Fruit fly (Drosophila melanogaster) whole organism, embryonic: ENCODE results near the gene CG13920.

Experiments used
- Bdp1 ChIP-seq: fragments of 200-800 bp; sonication (Bioruptor generic); optimal IDR thresholded peaks from 3 replicates; lab custom pipeline; 2016; ENCODE audit warnings: missing biosample characterization, missing genetic modification characterization
- Blimp-1 ChIP-seq: fragments of 200-800 bp; sonication (Bioruptor generic); optimal IDR thresholded peaks from 3 replicates; lab custom pipeline; 2018; ENCODE audit warnings: missing biosample characterization, missing genetic modification characterization, mild to moderate bottlenecking, moderate library complexity, missing genetic modification reagents
- CG10462 ChIP-seq: fragments of 200-800 bp; sonication (Bioruptor generic); optimal IDR thresholded peaks from 2 replicates; lab custom pipeline; 2016; ENCODE audit warnings: missing biosample characterization, missing genetic modification characterization
- CG13624 ChIP-seq: fragments of 200-800 bp; sonication (Bioruptor generic); optimal IDR thresholded peaks from 2 replicates; lab custom pipeline; 2016; ENCODE audit warnings: missing biosample characterization, missing genetic modification characterization
- CG14050 ChIP-seq: fragments of 200-800 bp; sonication (Bioruptor generic); IDR thresholded peaks from 3 replicates; pipeline ENCODE4 v1.3.6; 2022; ENCODE audit warnings: missing biosample characterization, missing genetic modification characterization
- CG15479 ChIP-seq: fragments of 200-800 bp; sonication (Bioruptor generic); optimal IDR thresholded peaks from 3 replicates; lab custom pipeline; 2019; ENCODE audit warnings: missing biosample characterization, mild to moderate bottlenecking, missing genetic modification characterization, moderate library complexity
- CG18476 ChIP-seq: fragments of 200-800 bp; sonication (Bioruptor generic); optimal IDR thresholded peaks from 2 replicates; lab custom pipeline; 2016; ENCODE audit warnings: missing biosample characterization, mild to moderate bottlenecking, missing genetic modification characterization
- CG18619 ChIP-seq: fragments of 200-800 bp; sonication (Bioruptor generic); optimal IDR thresholded peaks from 3 replicates; lab custom pipeline; 2017; ENCODE audit warnings: missing biosample characterization, mild to moderate bottlenecking, missing genetic modification characterization
- CG2129 ChIP-seq: fragments of 200-800 bp; sonication (Bioruptor generic); IDR thresholded peaks from 2 replicates; pipeline ENCODE4 v1.3.6; 2022; ENCODE audit warnings: missing biosample characterization, missing genetic modification characterization; ENCODE audit not compliant: partially characterized antibody
- CG2875 ChIP-seq: fragments of 200-800 bp; sonication (Bioruptor generic); optimal IDR thresholded peaks from 2 replicates; lab custom pipeline; 2017; ENCODE audit warnings: missing biosample characterization, mild to moderate bottlenecking, missing genetic modification characterization, missing genetic modification reagents
- CG3407 ChIP-seq: fragments of 200-800 bp; sonication (Bioruptor generic); optimal IDR thresholded peaks from 2 replicates; lab custom pipeline; 2018; ENCODE audit warnings: missing biosample characterization, mild to moderate bottlenecking, missing genetic modification characterization
- CG34422 ChIP-seq: fragments of 200-800 bp; sonication (Bioruptor generic); IDR thresholded peaks from 3 replicates; pipeline ENCODE4 v1.3.6; 2022; ENCODE audit warnings: missing biosample characterization, missing genetic modification characterization
- CG42726 ChIP-seq: fragments of 200-800 bp; sonication (Bioruptor generic); IDR thresholded peaks from 2 replicates; pipeline ENCODE4 v1.3.6; 2022; ENCODE audit warnings: missing biosample characterization, missing genetic modification characterization; ENCODE audit not compliant: partially characterized antibody
- CG4404 ChIP-seq: fragments of 200-800 bp; sonication (Bioruptor generic); IDR thresholded peaks from 2 replicates; pipeline ENCODE4 v1.3.6; 2022; ENCODE audit warnings: missing biosample characterization, missing genetic modification characterization
- CG6683 ChIP-seq: fragments of 200-800 bp; sonication (Bioruptor generic); optimal IDR thresholded peaks from 2 replicates; lab custom pipeline; 2017; ENCODE audit warnings: missing biosample characterization, mild to moderate bottlenecking, missing genetic modification characterization, missing genetic modification reagents
- CG8290 ChIP-seq, 3 experiments: fragments of 200-800 bp; sonication (Bioruptor generic); optimal IDR thresholded peaks; 2 replicates each; lab custom pipeline; 2016 to 2019; ENCODE audit warnings: missing biosample characterization in 3 of 3, missing genetic modification characterization in 3 of 3, mild to moderate bottlenecking in 2 of 3, moderate library complexity in 1 of 3
- CG8944 ChIP-seq: fragments of 200-800 bp; sonication (Bioruptor generic); optimal IDR thresholded peaks from 3 replicates; lab custom pipeline; 2016; ENCODE audit warnings: missing biosample characterization, missing genetic modification characterization
- CG9215 ChIP-seq: fragments of 200-800 bp; sonication (Bioruptor generic); IDR thresholded peaks from 2 replicates; pipeline ENCODE4 v1.3.6; 2022; ENCODE audit warnings: missing biosample characterization, missing genetic modification characterization
- CG9797 ChIP-seq: fragments of 200-800 bp; sonication (Bioruptor generic); optimal IDR thresholded peaks from 3 replicates; lab custom pipeline; 2018; ENCODE audit warnings: missing biosample characterization, mild to moderate bottlenecking, missing genetic modification characterization
- Dbx ChIP-seq: fragments of 200-800 bp; sonication (Bioruptor generic); IDR thresholded peaks from 3 replicates; pipeline ENCODE4 v1.3.6; 2022; ENCODE audit warnings: missing biosample characterization, missing genetic modification characterization
- Dek ChIP-seq: fragments of 200-800 bp; sonication (Bioruptor generic); optimal IDR thresholded peaks from 3 replicates; lab custom pipeline; 2019; ENCODE audit warnings: missing biosample characterization, mild to moderate bottlenecking, missing genetic modification characterization, moderate library complexity
- Drgx ChIP-seq: fragments of 200-800 bp; sonication (Bioruptor generic); IDR thresholded peaks from 2 replicates; pipeline ENCODE4 v1.3.6; 2022; ENCODE audit warnings: missing biosample characterization, missing genetic modification characterization
- GATAe ChIP-seq: fragments of 200-800 bp; sonication (Bioruptor generic); conservative IDR thresholded peaks from 2 replicates; pipeline ENCODE4 v1.3.6; 2022; ENCODE audit warnings: missing biosample characterization, missing genetic modification characterization
- Hmx ChIP-seq: fragments of 200-800 bp; sonication (Bioruptor generic); optimal IDR thresholded peaks from 2 replicates; lab custom pipeline; 2016; ENCODE audit warnings: missing biosample characterization, missing genetic modification characterization
- MBD-R2 ChIP-seq: fragments of 200-800 bp; sonication (Bioruptor generic); IDR thresholded peaks from 2 replicates; pipeline ENCODE4 v1.3.6; 2022; ENCODE audit warnings: missing biosample characterization, missing genetic modification characterization
- Poxn ChIP-seq: fragments of 200-800 bp; sonication (Bioruptor generic); IDR thresholded peaks from 2 replicates; pipeline ENCODE4 v1.3.6; 2022; ENCODE audit warnings: missing biosample characterization, missing genetic modification characterization
- Scr ChIP-seq: fragments of 200-800 bp; sonication (Bioruptor generic); IDR thresholded peaks from 2 replicates; pipeline ENCODE4 v1.3.6; 2022; ENCODE audit warnings: missing biosample characterization, missing genetic modification characterization; ENCODE audit not compliant: partially characterized antibody
- Six4 ChIP-seq: fragments of 200-800 bp; sonication (Bioruptor generic); optimal IDR thresholded peaks from 2 replicates; lab custom pipeline; 2016; ENCODE audit warnings: missing biosample characterization, missing genetic modification characterization
- Sox100B ChIP-seq: fragments of 200-800 bp; sonication (Bioruptor generic); optimal IDR thresholded peaks from 3 replicates; lab custom pipeline; 2018; ENCODE audit warnings: missing biosample characterization, mild to moderate bottlenecking, missing genetic modification characterization
- TFAM ChIP-seq: fragments of 200-800 bp; sonication (Bioruptor generic); optimal IDR thresholded peaks from 2 replicates; lab custom pipeline; 2017; ENCODE audit warnings: missing biosample characterization, missing genetic modification characterization, inconsistent platforms
- Taf1 ChIP-seq: fragments of 200-800 bp; sonication (Bioruptor generic); IDR thresholded peaks from 2 replicates; pipeline ENCODE4 v1.3.6; 2022; ENCODE audit warnings: missing biosample characterization, missing genetic modification characterization
- bigmax ChIP-seq: fragments of 200-800 bp; sonication (Bioruptor generic); optimal IDR thresholded peaks from 2 replicates; lab custom pipeline; 2018; ENCODE audit warnings: missing biosample characterization, mild to moderate bottlenecking, missing genetic modification characterization
- bowl ChIP-seq: fragments of 200-800 bp; sonication (Bioruptor generic); IDR thresholded peaks from 2 replicates; pipeline ENCODE4 v1.3.6; 2022; ENCODE audit warnings: missing biosample characterization, missing genetic modification characterization
- cad ChIP-seq: fragments of >200 bp; optimal IDR thresholded peaks from 2 replicates; lab custom pipeline; 2017; ENCODE audit warnings: missing biosample characterization, missing genetic modification characterization
- cg ChIP-seq: fragments of 200-800 bp; sonication (Bioruptor generic); optimal IDR thresholded peaks from 3 replicates; lab custom pipeline; 2019; ENCODE audit warnings: missing biosample characterization, mild to moderate bottlenecking, missing genetic modification characterization, moderate library complexity
- chif ChIP-seq, 2 experiments: fragments of 200-800 bp; sonication (Bioruptor generic); optimal IDR thresholded peaks; 3 replicates each; lab custom pipeline; 2016; ENCODE audit warnings: missing biosample characterization in 2 of 2, missing genetic modification characterization in 2 of 2
- chinmo ChIP-seq: fragments of 200-800 bp; sonication (Bioruptor generic); IDR thresholded peaks from 4 replicates; pipeline ENCODE4 v1.3.6; 2022; ENCODE audit warnings: missing biosample characterization, missing genetic modification characterization; ENCODE audit not compliant: partially characterized antibody
- crp ChIP-seq, 2 experiments: fragments of 200-800 bp; sonication (Bioruptor generic); optimal IDR thresholded peaks; 2 replicates in 1 of 2; 3 replicates in 1 of 2; lab custom pipeline; 2017; ENCODE audit warnings: missing biosample characterization in 2 of 2, missing genetic modification characterization in 2 of 2, mild to moderate bottlenecking in 1 of 2, moderate library complexity in 1 of 2
- cwo ChIP-seq: fragments of 200-800 bp; sonication (Bioruptor generic); optimal IDR thresholded peaks from 3 replicates; lab custom pipeline; 2017; ENCODE audit warnings: missing biosample characterization, missing genetic modification characterization, mild to moderate bottlenecking, moderate library complexity, missing genetic modification reagents
- fd102C ChIP-seq: fragments of 200-800 bp; sonication (Bioruptor generic); optimal IDR thresholded peaks from 2 replicates; lab custom pipeline; 2018; ENCODE audit warnings: missing biosample characterization, mild to moderate bottlenecking, missing genetic modification characterization, moderate library complexity
- fd3F ChIP-seq: fragments of 200-800 bp; sonication (Bioruptor generic); optimal IDR thresholded peaks from 2 replicates; lab custom pipeline; 2018; ENCODE audit warnings: missing biosample characterization, mild to moderate bottlenecking, missing genetic modification characterization, moderate library complexity
- fru ChIP-seq: fragments of >200 bp; optimal IDR thresholded peaks from 2 replicates; lab custom pipeline; 2017
- gro ChIP-seq: fragments of 200-800 bp; sonication (Bioruptor generic); optimal IDR thresholded peaks from 2 replicates; lab custom pipeline; 2016; ENCODE audit warnings: missing biosample characterization, missing genetic modification characterization
- nau ChIP-seq: fragments of 200-800 bp; sonication (Bioruptor generic); optimal IDR thresholded peaks from 3 replicates; lab custom pipeline; 2017; ENCODE audit warnings: missing biosample characterization, mild to moderate bottlenecking, missing genetic modification characterization, missing genetic modification reagents
- org-1 ChIP-seq: fragments of 200-800 bp; sonication (Bioruptor generic); optimal IDR thresholded peaks from 2 replicates; lab custom pipeline; 2017; ENCODE audit warnings: missing biosample characterization, missing genetic modification characterization
- ro ChIP-seq: fragments of 200-800 bp; sonication (Bioruptor generic); IDR thresholded peaks from 2 replicates; pipeline ENCODE4 v1.3.6; 2022; ENCODE audit warnings: missing biosample characterization, missing genetic modification characterization
- sisA ChIP-seq: fragments of 200-800 bp; sonication (Bioruptor generic); IDR thresholded peaks from 2 replicates; pipeline ENCODE4 v1.3.6; 2022; ENCODE audit warnings: missing biosample characterization, missing genetic modification characterization
- sr ChIP-seq: fragments of 200-800 bp; sonication (Bioruptor generic); IDR thresholded peaks from 3 replicates; pipeline ENCODE4 v1.3.6; 2022; ENCODE audit warnings: missing biosample characterization, missing genetic modification characterization
- stc ChIP-seq: fragments of 200-800 bp; sonication (Bioruptor generic); IDR thresholded peaks from 2 replicates; pipeline ENCODE4 v1.3.6; 2022; ENCODE audit warnings: missing biosample characterization, missing genetic modification characterization

CG13920 gene

DNA sequence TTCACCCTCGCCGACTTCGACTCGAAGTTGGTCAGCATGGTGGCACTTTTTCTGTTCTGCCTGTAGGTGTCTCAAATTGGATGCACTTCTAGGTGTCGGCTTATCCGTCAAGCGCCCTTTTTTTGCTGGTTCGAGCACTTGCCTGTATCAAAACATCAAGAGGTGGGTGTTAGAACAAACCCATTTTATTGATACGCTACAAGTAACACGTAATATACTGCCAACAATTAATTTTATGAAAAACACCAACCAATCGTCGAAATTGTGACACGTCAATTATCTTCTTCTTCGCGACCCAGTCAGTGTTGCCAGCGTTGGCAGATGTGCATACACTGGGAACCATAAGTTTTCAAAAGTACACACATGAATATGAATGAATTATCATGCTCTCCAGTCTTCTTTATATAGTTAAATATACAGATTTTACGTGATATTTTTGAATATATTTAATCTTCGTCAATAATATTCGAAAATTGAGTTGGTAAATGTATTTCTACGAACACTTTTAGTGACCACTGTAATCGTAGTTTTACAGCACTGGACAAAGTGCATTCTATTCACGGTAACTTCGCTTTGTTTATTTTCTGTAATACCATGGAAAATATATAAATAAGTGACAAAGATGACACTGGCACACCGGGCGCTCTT, 3.7 kb upstream of the CG13920 start, which contains the start of the genes alphaCOP and CG13919 (continued):
- TF ChIP-seq CG3407 (GFP tag; lab: Kevin White, UChicago) (peak; percentile 92), chinmo (GFP tag; lab: Robert Waterston, UW) (no peak), Drgx (GFP tag; lab: Robert Waterston, UW) (peak; percentile 96), Taf1 (GFP tag; lab: Robert Waterston, UW) (peak; percentile 92), Bdp1 (GFP tag; lab: Kevin White, UChicago) (peak; percentile 88), Scr (GFP tag; lab: Robert Waterston, UW) (no peak), cad (GFP tag; lab: Kevin White, UChicago) (no peak), CG18619 (GFP tag; lab: Kevin White, UChicago) (peak; percentile 94), Six4 (GFP tag; lab: Kevin White, UChicago) (peak; percentile 93), cg (GFP tag; lab: Kevin White, UChicago) (no peak), fd102C (GFP tag; lab: Kevin White, UChicago) (peak; percentile 80), CG42726 (GFP tag; lab: Robert Waterston, UW) (no peak), GATAe (peak; percentile 94), Dbx (GFP tag; lab: Robert Waterston, UW) (peak; percentile 93), Hmx (GFP tag; lab: Kevin White, UChicago) (peak; percentile 86), cwo (GFP tag; lab: Kevin White, UChicago) (peak; percentile 88), CG15479 (GFP tag; lab: Kevin White, UChicago) (peak; percentile 52), bowl (GFP tag; lab: Robert Waterston, UW) (peak; percentile 94), CG14050 (peak; percentile 97), ro (GFP tag; lab: Robert Waterston, UW) (peak; percentile 94), CG8290 (GFP tag; optimal IDR thresholded peaks at IDR 0.05; lab: Kevin White, UChicago) (peak; percentile 97), CG8290 (tag; optimal IDR thresholded peaks at IDR 0.05; lab: Kevin White, UChicago) (peak; percentile 79 to 85), Sox100B (no peak), gro (GFP tag; lab: Kevin White, UChicago) (peak; percentile 86), Blimp-1 (peak; percentile 88), sisA (GFP tag; lab: Robert Waterston, UW) (peak; percentile 92), CG9797 (GFP tag; lab: Kevin White, UChicago) (peak; percentile 32), CG9215 (peak; percentile 95), CG8944 (GFP tag; lab: Kevin White, UChicago) (peak; percentile 85), stc (peak; percentile 95), bigmax (GFP tag; lab: Kevin White, UChicago) (peak; percentile 20), chif (GFP tag; optimal IDR thresholded peaks at IDR 0.05; lab: Kevin White, UChicago) (peak; percentile 91 to 96), fd3F (GFP tag; lab: Kevin White, UChicago) (peak; percentile 97), CG6683 (GFP tag; lab: Kevin White, UChicago) (peak; percentile 82), CG18476 (peak; percentile 95), MBD-R2 (GFP tag; lab: Robert Waterston, UW) (peak; percentile 99), nau (no peak), CG10462 (GFP tag; lab: Kevin White, UChicago) (peak; percentile 97), CG34422 (GFP tag; lab: Robert Waterston, UW) (peak; percentile 99), TFAM (GFP tag; lab: Kevin White, UChicago) (peak; percentile 75), CG4404 (GFP tag; lab: Robert Waterston, UW) (peak; percentile 94), sr (GFP tag; lab: Robert Waterston, UW) (peak; percentile 56; the same call in 2 of the 3 replicates), Poxn (peak; percentile 92), Dek (tag; lab: Kevin White, UChicago) (peak; percentile 96), CG2875 (GFP tag; lab: Kevin White, UChicago) (peak; percentile 89), CG2129 (no peak), CG13624 (GFP tag; lab: Kevin White, UChicago) (peak; percentile 97), crp (GFP tag; optimal IDR thresholded peaks at IDR 0.05; lab: Kevin White, UChicago) (peak in 1 of 2 experiments; percentile 77), fru (lab: Kevin White, UChicago) (no peak), org-1 (GFP tag; lab: Kevin White, UChicago) (peak; percentile 91)
